Fruit fly (Drosophila melanogaster): Measurements from ENCODE around the gene CG14434.

The CG14434 gene

DNA sequence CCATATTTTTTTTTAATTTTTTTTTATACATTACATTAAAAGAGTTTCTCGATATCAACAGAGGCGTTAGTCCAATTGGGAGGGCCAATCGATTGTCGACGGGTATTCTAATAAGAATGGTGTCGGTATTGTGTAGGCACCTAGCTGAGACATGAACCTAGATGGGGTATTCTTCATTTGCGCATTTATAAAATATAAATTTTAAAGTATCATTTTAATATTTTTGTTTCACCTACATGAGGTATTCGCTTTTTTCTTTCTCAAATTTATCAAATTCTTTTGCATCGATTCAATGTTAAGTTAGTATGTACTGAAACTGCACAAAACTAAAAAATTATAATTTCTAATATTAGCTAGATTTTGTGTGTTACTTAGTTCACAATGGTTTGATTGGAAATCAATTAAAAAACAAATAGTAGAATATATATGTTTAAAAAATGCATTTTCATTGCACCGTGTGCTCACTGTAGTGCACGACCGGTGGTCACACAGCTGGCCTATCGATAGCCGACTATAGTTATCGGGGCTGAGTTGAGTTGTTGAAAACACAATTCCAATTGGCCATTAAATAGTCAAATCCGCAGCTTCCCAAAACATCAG is 23.1 kb downstream of the CG14434 start, which contains the start of the genes CG14435 and Tmf (continued):
- TF ChIP-seq unpg (GFP tag; optimal IDR thresholded peaks at IDR 0.05) = peak; percentile 84
- peak; percentile 88 for TF ChIP-seq CG7839 (tag; optimal IDR thresholded peaks at IDR 0.05)
- TF ChIP-seq CG10366 (GFP tag; IDR thresholded peaks at IDR 0.05) = peak; percentile 85
- no peak for TF ChIP-seq eyg (GFP tag; optimal IDR thresholded peaks at IDR 0.05)
- no peak for TF ChIP-seq repo (GFP tag; optimal IDR thresholded peaks at IDR 0.05)
- TF ChIP-seq CG6254 (GFP tag; optimal IDR thresholded peaks at IDR 0.05) = peak; percentile 53
- TF ChIP-seq Usf (GFP tag; optimal IDR thresholded peaks at IDR 0.05) = peak; percentile 81
- TF ChIP-seq C15 (GFP tag; IDR thresholded peaks at IDR 0.05) = peak; percentile 27; the same call in 1 of the 3 replicates
- no peak for TF ChIP-seq tll (GFP tag; optimal IDR thresholded peaks at IDR 0.05)
- peak; percentile 55 for TF ChIP-seq CG7786 (GFP tag; optimal IDR thresholded peaks at IDR 0.05)
- TF ChIP-seq CG18619 (GFP tag; optimal IDR thresholded peaks at IDR 0.05) = peak; percentile 83
- TF ChIP-seq Sox100B (GFP tag; optimal IDR thresholded peaks at IDR 0.05) = peak; percentile 81
- TF ChIP-seq CG34224 (GFP tag; IDR thresholded peaks at IDR 0.05; ENCODE audit: partially characterized antibody) = 0 out of 3 replicates have a peak, but pooled peaks have one; percentile 30
- peak; percentile 21; the same call in 1 of the 2 replicates for TF ChIP-seq Bgb (GFP tag; IDR thresholded peaks at IDR 0.05; ENCODE audit: partially characterized antibody)
- no peak for TF ChIP-seq zf30C (GFP tag; optimal IDR thresholded peaks at IDR 0.05)
- TF ChIP-seq en (GFP tag; optimal IDR thresholded peaks at IDR 0.05) = no peak
- peak; percentile 72 for TF ChIP-seq BEAF-32 (GFP tag; optimal IDR thresholded peaks at IDR 0.05)
- peak; percentile 93 for TF ChIP-seq CG9932 (GFP tag; IDR thresholded peaks at IDR 0.05)
- peak; percentile 62 to 81 for TF ChIP-seq dpn (GFP tag; optimal IDR thresholded peaks at IDR 0.05)
- peak; percentile 86 for TF ChIP-seq zfh1 (GFP tag; IDR thresholded peaks at IDR 0.05)
- peak; percentile 83 for TF ChIP-seq fd3F (GFP tag; optimal IDR thresholded peaks at IDR 0.05)
- peak; percentile 47; the same call in 1 of the 2 replicates for TF ChIP-seq bbx (GFP tag; IDR thresholded peaks at IDR 0.05; ENCODE audit: partially characterized antibody)
- no peak for TF ChIP-seq z (GFP tag; IDR thresholded peaks at IDR 0.05)
- TF ChIP-seq Dbx (GFP tag; IDR thresholded peaks at IDR 0.05) = peak; percentile 91
- peak; percentile 4 for TF ChIP-seq Myb (GFP tag; optimal IDR thresholded peaks at IDR 0.05)
- peak; percentile 47 for TF ChIP-seq Vsx1 (GFP tag; optimal IDR thresholded peaks at IDR 0.05)
- TF ChIP-seq corto (GFP tag; optimal IDR thresholded peaks at IDR 0.05) = no peak
- peak; percentile 62 for TF ChIP-seq ro (GFP tag; IDR thresholded peaks at IDR 0.05)
- peak; percentile 88 for TF ChIP-seq Xrp1 (GFP tag; IDR thresholded peaks at IDR 0.05)
- peak; percentile 33 for TF ChIP-seq Mes4 (GFP tag; optimal IDR thresholded peaks at IDR 0.05)
- TF ChIP-seq ken (GFP tag; IDR thresholded peaks at IDR 0.05) = peak; percentile 85
- peak; percentile 2 for TF ChIP-seq NK7.1 (GFP tag; optimal IDR thresholded peaks at IDR 0.05)
- peak; percentile 60; the same call in 1 of the 2 replicates for TF ChIP-seq Awh (GFP tag; IDR thresholded peaks at IDR 0.05)
- TF ChIP-seq CG3726 (GFP tag; IDR thresholded peaks at IDR 0.05) = peak; percentile 76; the same call in 2 of the 3 replicates
- 0 out of 2 replicates have a peak, but pooled peaks have one; percentile 6 for TF ChIP-seq CG16779 (GFP tag; IDR thresholded peaks at IDR 0.05)
- peak; percentile 88 for TF ChIP-seq CG18262 (tag; optimal IDR thresholded peaks at IDR 0.05)
- TF ChIP-seq CG8478 (optimal IDR thresholded peaks at IDR 0.05) = no peak
- peak; percentile 74 for TF ChIP-seq CG17385 (GFP tag; optimal IDR thresholded peaks at IDR 0.05)
- TF ChIP-seq CG3065 (GFP tag; optimal IDR thresholded peaks at IDR 0.05) = no peak
- TF ChIP-seq Gug (GFP tag; IDR thresholded peaks at IDR 0.05) = peak; percentile 90
- TF ChIP-seq gt (GFP tag; IDR thresholded peaks at IDR 0.05) = peak; percentile 56; the same call in 1 of the 2 replicates
- peak; percentile 84 for TF ChIP-seq al (GFP tag; IDR thresholded peaks at IDR 0.05)
- peak; percentile 67 for TF ChIP-seq ewg (GFP tag; optimal IDR thresholded peaks at IDR 0.05)
- TF ChIP-seq CG13424 (tag; optimal IDR thresholded peaks at IDR 0.05) = peak; percentile 90
- TF ChIP-seq CG1233 (GFP tag; optimal IDR thresholded peaks at IDR 0.05) = peak; percentile 82
- no peak for TF ChIP-seq CG1832 (GFP tag; optimal IDR thresholded peaks at IDR 0.05)
- peak; percentile 73 for TF ChIP-seq CG10959 (GFP tag; IDR thresholded peaks at IDR 0.05)
- peak; percentile 60 for TF ChIP-seq CG18011 (GFP tag; optimal IDR thresholded peaks at IDR 0.05)
- peak; percentile 85 for TF ChIP-seq CG11247 (GFP tag; IDR thresholded peaks at IDR 0.05)
- no peak for TF ChIP-seq nau (GFP tag; optimal IDR thresholded peaks at IDR 0.05)
